Fruit fly (Drosophila melanogaster) S2 (cell line): ENCODE data around the gene Rab39.

ENCODE experiments used
- CG8478 ChIP-seq: fragments of >200 bp; optimal IDR thresholded peaks from 2 replicates; lab custom pipeline; 2018
- CTCF ChIP-seq, 2 experiments: fragments of >200 bp; optimal IDR thresholded peaks; 2 replicates each; lab custom pipeline; 2018

dm6 chrX:7777905-7778304 lies 43.2 kb downstream of the Rab39 start, which contains the start of gene CG32718:
- TF ChIP-seq CG8478 (lab: Kevin White, UChicago) (no peak), CTCF (optimal IDR thresholded peaks at IDR 0.05; lab: Kevin White, UChicago) (no peak)
